Worm (Caenorhabditis elegans): ENCODE results near the gene tmem-120.

ce11 chrIII:1483407-1483806 is 34.4 kb downstream of the tmem-120 start, which contains the start of gene Y82E9BR.18:
- TF ChIP-seq hlh-30 (tag; optimal IDR thresholded peaks at IDR 0.05; ENCODE audit: insufficient read depth) (no peak), ceh-19 (GFP tag; optimal IDR thresholded peaks at IDR 0.05) (no peak), T23F11.4 (GFP tag; optimal IDR thresholded peaks at IDR 0.05) (no peak), ama-1 (optimal IDR thresholded peaks at IDR 0.05) (no peak), pag-3 (tag; optimal IDR thresholded peaks at IDR 0.05; ENCODE audit: borderline replicate concordance) (no peak)

All from whole organism, late embryonic.